Worm (Caenorhabditis elegans): ENCODE results near the gene C34D1.4.

Gene C34D1.4

ce11 chrV:13249436-13249835 is 9.7 kb downstream of the C34D1.4 start, which contains the start of gene odr-3:
TSS of gene odr-3 (minus strand) at chrV:13249536.
- TF ChIP-seq dsc-1 (tag; optimal IDR thresholded peaks at IDR 0.05) (peak; percentile 7), grh-1 (GFP tag; IDR thresholded peaks at IDR 0.05) (no peak), sox-4 (tag; optimal IDR thresholded peaks at IDR 0.05) (no peak)

DNA sequence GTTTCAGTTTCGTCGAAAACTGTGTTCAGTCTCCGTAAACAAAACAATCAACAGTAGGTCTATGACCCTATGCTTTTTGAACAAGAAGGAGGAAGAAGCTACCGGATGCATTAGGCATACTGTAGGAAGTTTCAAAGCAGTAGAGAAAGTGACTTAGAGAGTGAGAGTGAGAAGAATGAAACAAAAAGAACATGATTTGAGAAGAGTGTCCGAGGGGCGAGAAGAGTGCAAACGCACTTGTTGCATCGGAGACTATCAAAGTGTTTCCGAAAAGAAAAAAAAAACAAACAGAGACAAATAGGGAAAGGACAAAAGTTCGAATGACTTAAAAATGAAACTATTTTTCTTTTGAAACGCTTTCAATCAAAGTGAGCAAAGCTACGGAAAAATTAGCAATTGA is 15.9 kb downstream of the C34D1.4 start:
- TF ChIP-seq isw-1 (GFP tag; IDR thresholded peaks at IDR 0.05), result no peak
- TF ChIP-seq egl-13 (tag; optimal IDR thresholded peaks at IDR 0.05), result no peak
- TF ChIP-seq lin-14 (GFP tag; optimal IDR thresholded peaks at IDR 0.05), result peak; percentile 0
- no peak for TF ChIP-seq efl-1 (optimal IDR thresholded peaks at IDR 0.05)
- TF ChIP-seq efl-1 (GFP tag; optimal IDR thresholded peaks at IDR 0.05 in 1 of 2), result no peak
- peak; percentile 85 for TF ChIP-seq blmp-1 (tag; optimal IDR thresholded peaks at IDR 0.05)
- TF ChIP-seq nhr-85 (tag), result peak; percentile 54
- TF ChIP-seq mab-9 (GFP tag; IDR thresholded peaks at IDR 0.05), result no peak
- TF ChIP-seq fos-1 (tag; optimal IDR thresholded peaks at IDR 0.05), result no peak
- TF ChIP-seq egl-27 (tag; optimal IDR thresholded peaks at IDR 0.05), result no peak
- no peak for TF ChIP-seq lin-13 (GFP tag; optimal IDR thresholded peaks at IDR 0.05)
- no peak for TF ChIP-seq lsy-2 (tag; optimal IDR thresholded peaks at IDR 0.05)
- TF ChIP-seq lir-3 (tag; optimal IDR thresholded peaks at IDR 0.05; ENCODE audit: poor library complexity), result no peak
- TF ChIP-seq vab-15 (tag; optimal IDR thresholded peaks at IDR 0.05), result no peak

DNA sequence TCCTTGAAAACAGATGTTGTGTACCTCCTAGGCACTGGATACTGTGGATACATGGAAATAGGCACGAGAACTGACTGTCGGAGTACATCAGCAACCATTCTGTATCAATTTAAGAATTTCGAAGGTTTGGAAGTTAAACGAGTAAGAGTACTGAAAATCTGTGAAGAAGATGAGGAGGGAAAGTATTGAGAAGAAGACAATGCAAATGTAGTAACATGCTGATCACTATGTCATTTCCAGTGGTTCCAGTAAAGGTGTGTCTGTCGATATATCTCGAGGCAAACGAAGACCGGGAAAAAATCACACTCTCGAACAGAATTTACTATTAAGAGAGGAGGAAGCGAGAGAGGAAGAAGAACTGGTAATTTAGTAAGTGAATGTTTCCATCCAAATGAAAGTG is 22.6 kb downstream of the C34D1.4 start, which contains the start of gene dmd-10:
dmd-10 (minus strand) TSS at position 101 of the 400 bp plus-strand sequence.
- TF ChIP-seq fkh-4 (tag; optimal IDR thresholded peaks at IDR 0.05; ENCODE audit: borderline replicate concordance) (no peak), mep-1 (tag; optimal IDR thresholded peaks at IDR 0.05) (no peak), lir-3 (tag; optimal IDR thresholded peaks at IDR 0.05; ENCODE audit: poor library complexity) (no peak), grh-1 (GFP tag; IDR thresholded peaks at IDR 0.05) (no peak), nhr-76 (tag; optimal IDR thresholded peaks at IDR 0.05) (no peak), ceh-82 (tag; optimal IDR thresholded peaks at IDR 0.05) (no peak), efl-3 (GFP tag; optimal IDR thresholded peaks at IDR 0.05) (no peak), ama-1 (optimal IDR thresholded peaks at IDR 0.05) (no peak), mab-9 (GFP tag; IDR thresholded peaks at IDR 0.05) (no peak), efl-1 (optimal IDR thresholded peaks at IDR 0.05) (no peak), efl-1 (GFP tag; optimal IDR thresholded peaks at IDR 0.05 in 1 of 2) (no peak), ceh-8 (GFP tag; optimal IDR thresholded peaks at IDR 0.05) (no peak)

ce11 chrV:13235313-13235712 is 23.8 kb downstream of the C34D1.4 start:
- TF ChIP-seq fkh-8 (tag; optimal IDR thresholded peaks at IDR 0.05) (peak; percentile 69), pax-3 (tag; optimal IDR thresholded peaks at IDR 0.05) (peak; percentile 61), nhr-28 (tag; optimal IDR thresholded peaks at IDR 0.05) (no peak), ceh-8 (GFP tag; optimal IDR thresholded peaks at IDR 0.05) (no peak), xbp-1 (tag; optimal IDR thresholded peaks at IDR 0.05) (no peak), dsc-1 (tag; optimal IDR thresholded peaks at IDR 0.05) (peak; percentile 69), vab-15 (tag; optimal IDR thresholded peaks at IDR 0.05) (no peak), swsn-7 (tag; optimal IDR thresholded peaks at IDR 0.05) (no peak), nhr-84 (tag; optimal IDR thresholded peaks at IDR 0.05) (no peak), F16B12.6 (tag; optimal IDR thresholded peaks at IDR 0.05) (no peak), sptf-1 (tag; optimal IDR thresholded peaks at IDR 0.05) (no peak), zag-1 (tag; optimal IDR thresholded peaks at IDR 0.05) (no peak), mdl-1 (tag; optimal IDR thresholded peaks at IDR 0.05) (no peak), nhr-20 (tag; optimal IDR thresholded peaks at IDR 0.05) (no peak), nhr-237 (tag; optimal IDR thresholded peaks at IDR 0.05) (no peak), unc-130 (tag; optimal IDR thresholded peaks at IDR 0.05) (no peak), nhr-19 (GFP tag; conservative IDR thresholded peaks at IDR 0.05) (no peak), fkh-10 (GFP tag; optimal IDR thresholded peaks at IDR 0.05) (no peak), isw-1 (GFP tag; IDR thresholded peaks at IDR 0.05) (no peak), ceh-90 (tag; optimal IDR thresholded peaks at IDR 0.05) (no peak), mab-9 (GFP tag; IDR thresholded peaks at IDR 0.05) (no peak), fkh-4 (tag; optimal IDR thresholded peaks at IDR 0.05; ENCODE audit: borderline replicate concordance) (no peak), elt-2 (tag; optimal IDR thresholded peaks at IDR 0.05) (no peak), nhr-71 (tag; optimal IDR thresholded peaks at IDR 0.05) (peak; percentile 51), lsy-2 (tag; optimal IDR thresholded peaks at IDR 0.05) (no peak), nhr-90 (tag; optimal IDR thresholded peaks at IDR 0.05; ENCODE audit: poor library complexity) (no peak), aly-2 (tag; optimal IDR thresholded peaks at IDR 0.05) (no peak), mep-1 (tag; optimal IDR thresholded peaks at IDR 0.05) (no peak), alr-1 (tag; optimal IDR thresholded peaks at IDR 0.05; ENCODE audit: borderline replicate concordance) (no peak), ceh-88 (GFP tag; IDR thresholded peaks at IDR 0.05) (no peak), snpc-4 (tag; optimal IDR thresholded peaks at IDR 0.05) (no peak)
